Fruit fly (Drosophila melanogaster) whole organism, embryonic: ENCODE measurements around the gene RabX6.
A peak's percentile ranks its signal among the peaks of the same experiment; 100 is the strongest.

Experiments used
- Adf1 ChIP-seq: fragments of 200-800 bp; sonication (Bioruptor generic); IDR thresholded peaks from 2 replicates; pipeline ENCODE4 v1.3.6; 2022; ENCODE audit warnings: missing biosample characterization, missing genetic modification characterization
- Aef1 ChIP-seq: fragments of 200-800 bp; sonication (Bioruptor generic); IDR thresholded peaks from 3 replicates; pipeline ENCODE4 v1.3.6; 2022; ENCODE audit warnings: missing biosample characterization, missing genetic modification characterization
- Asciz ChIP-seq: fragments of 200-800 bp; sonication (Bioruptor generic); optimal IDR thresholded peaks from 2 replicates; lab custom pipeline; 2017; ENCODE audit warnings: missing biosample characterization, mild to moderate bottlenecking, missing genetic modification characterization, missing genetic modification reagents
- CG11093 ChIP-seq: fragments of 200-800 bp; sonication (Bioruptor generic); IDR thresholded peaks from 3 replicates; pipeline ENCODE4 v1.3.6; 2022; ENCODE audit warnings: missing biosample characterization, missing genetic modification characterization
- CG15011 ChIP-seq: fragments of 200-800 bp; sonication (Bioruptor generic); optimal IDR thresholded peaks from 3 replicates; lab custom pipeline; 2018; ENCODE audit warnings: missing biosample characterization, mild to moderate bottlenecking, missing genetic modification characterization
- CG15479 ChIP-seq: fragments of 200-800 bp; sonication (Bioruptor generic); optimal IDR thresholded peaks from 3 replicates; lab custom pipeline; 2019; ENCODE audit warnings: missing biosample characterization, mild to moderate bottlenecking, missing genetic modification characterization, moderate library complexity
- CG16815 ChIP-seq: fragments of 200-800 bp; sonication (Bioruptor generic); optimal IDR thresholded peaks from 3 replicates; lab custom pipeline; 2017; ENCODE audit warnings: missing biosample characterization, mild to moderate bottlenecking, missing genetic modification characterization
- CG16863 ChIP-seq: fragments of 200-800 bp; sonication (Bioruptor generic); optimal IDR thresholded peaks from 3 replicates; lab custom pipeline; 2016; ENCODE audit warnings: missing biosample characterization, missing genetic modification characterization
- CG17385 ChIP-seq: fragments of 200-800 bp; sonication (Bioruptor generic); optimal IDR thresholded peaks from 3 replicates; lab custom pipeline; 2018; ENCODE audit warnings: missing biosample characterization, mild to moderate bottlenecking, missing genetic modification characterization
- CG18764 ChIP-seq: fragments of 200-800 bp; sonication (Bioruptor generic); optimal IDR thresholded peaks from 3 replicates; lab custom pipeline; 2016; ENCODE audit warnings: missing biosample characterization, missing genetic modification characterization
- CG2116 ChIP-seq: fragments of 200-800 bp; sonication (Bioruptor generic); optimal IDR thresholded peaks from 3 replicates; lab custom pipeline; 2018; ENCODE audit warnings: missing biosample characterization, mild to moderate bottlenecking, missing genetic modification characterization
- CG31388 ChIP-seq: fragments of 200-800 bp; sonication (Bioruptor generic); optimal IDR thresholded peaks from 2 replicates; lab custom pipeline; 2016; ENCODE audit warnings: missing biosample characterization, missing genetic modification characterization
- CG31441 ChIP-seq: fragments of 200-800 bp; sonication (Bioruptor generic); IDR thresholded peaks from 2 replicates; pipeline ENCODE4 v1.3.6; 2022; ENCODE audit warnings: missing biosample characterization, missing genetic modification characterization
- CG32767 ChIP-seq: fragments of 200-800 bp; sonication (Bioruptor generic); IDR thresholded peaks from 2 replicates; pipeline ENCODE4 v1.3.6; 2022; ENCODE audit warnings: missing biosample characterization, missing genetic modification characterization
- CG3726 ChIP-seq: fragments of 200-800 bp; sonication (Bioruptor generic); IDR thresholded peaks from 3 replicates; pipeline ENCODE4, ENCODE4 v1.3.6; 2022; ENCODE audit warnings: missing biosample characterization, missing genetic modification characterization
- CG3838 ChIP-seq: fragments of 200-800 bp; sonication (Bioruptor generic); optimal IDR thresholded peaks from 3 replicates; lab custom pipeline; 2016; ENCODE audit warnings: missing biosample characterization, missing genetic modification characterization
- CG42726 ChIP-seq: fragments of 200-800 bp; sonication (Bioruptor generic); IDR thresholded peaks from 2 replicates; pipeline ENCODE4 v1.3.6; 2022; ENCODE audit warnings: missing biosample characterization, missing genetic modification characterization; ENCODE audit not compliant: partially characterized antibody
- CG4617 ChIP-seq: fragments of 200-800 bp; sonication (Bioruptor generic); optimal IDR thresholded peaks from 3 replicates; lab custom pipeline; 2016; ENCODE audit warnings: missing biosample characterization, missing genetic modification characterization, borderline replicate concordance
- CG6272 ChIP-seq: fragments of 200-800 bp; sonication (Bioruptor generic); IDR thresholded peaks from 2 replicates; pipeline ENCODE4 v1.3.6; 2022; ENCODE audit warnings: missing biosample characterization, missing genetic modification characterization
- CG6689 ChIP-seq: fragments of 200-800 bp; sonication (Bioruptor generic); IDR thresholded peaks from 2 replicates; pipeline ENCODE4 v1.3.6; 2022; ENCODE audit warnings: missing biosample characterization, missing genetic modification characterization
- CG6791 ChIP-seq: fragments of 200-800 bp; sonication (Bioruptor generic); IDR thresholded peaks from 3 replicates; pipeline ENCODE4 v1.3.6; 2022; ENCODE audit warnings: missing biosample characterization, missing genetic modification characterization; ENCODE audit not compliant: partially characterized antibody
- CG8281 ChIP-seq: fragments of 200-800 bp; sonication (Bioruptor generic); optimal IDR thresholded peaks from 2 replicates; lab custom pipeline; 2018; ENCODE audit warnings: missing biosample characterization, mild to moderate bottlenecking, missing genetic modification characterization, moderate library complexity
- CG8359 ChIP-seq: fragments of 200-800 bp; sonication (Bioruptor generic); optimal IDR thresholded peaks from 2 replicates; lab custom pipeline; 2017; ENCODE audit warnings: missing biosample characterization, mild to moderate bottlenecking, missing genetic modification characterization, borderline replicate concordance
- CG8944 ChIP-seq: fragments of 200-800 bp; sonication (Bioruptor generic); optimal IDR thresholded peaks from 3 replicates; lab custom pipeline; 2016; ENCODE audit warnings: missing biosample characterization, missing genetic modification characterization
- Dref ChIP-seq: fragments of 200-800 bp; sonication (Bioruptor generic); IDR thresholded peaks from 2 replicates; pipeline ENCODE4 v1.3.6; 2022; ENCODE audit warnings: missing biosample characterization, missing genetic modification characterization
- GATAe ChIP-seq: fragments of 200-800 bp; sonication (Bioruptor generic); conservative IDR thresholded peaks from 2 replicates; pipeline ENCODE4 v1.3.6; 2022; ENCODE audit warnings: missing biosample characterization, missing genetic modification characterization
- HLH54F ChIP-seq: fragments of 200-800 bp; sonication (Bioruptor generic); optimal IDR thresholded peaks from 3 replicates; lab custom pipeline; 2016; ENCODE audit warnings: missing biosample characterization, missing genetic modification characterization
- Hr39 ChIP-seq: fragments of >200 bp; optimal IDR thresholded peaks from 2 replicates; lab custom pipeline; 2017
- Neu2 ChIP-seq: fragments of 200-800 bp; sonication (Bioruptor generic); optimal IDR thresholded peaks from 3 replicates; lab custom pipeline; 2016; ENCODE audit warnings: missing biosample characterization, missing genetic modification characterization, borderline replicate concordance
- Ptx1 ChIP-seq: fragments of 200-800 bp; sonication (Bioruptor generic); IDR thresholded peaks from 2 replicates; pipeline ENCODE4 v1.3.6; 2022; ENCODE audit warnings: missing biosample characterization, missing genetic modification characterization
- Ravus ChIP-seq: fragments of 200-800 bp; sonication (Bioruptor generic); IDR thresholded peaks from 2 replicates; pipeline ENCODE4 v1.3.6; 2022; ENCODE audit warnings: missing biosample characterization, missing genetic modification characterization
- TFAM ChIP-seq: fragments of 200-800 bp; sonication (Bioruptor generic); optimal IDR thresholded peaks from 2 replicates; lab custom pipeline; 2017; ENCODE audit warnings: missing biosample characterization, missing genetic modification characterization, inconsistent platforms
- Usf ChIP-seq: fragments of 200-800 bp; sonication (Bioruptor generic); optimal IDR thresholded peaks from 2 replicates; lab custom pipeline; 2017; ENCODE audit warnings: missing genotype, missing biosample characterization, missing genetic modification characterization
- amos ChIP-seq: fragments of 200-800 bp; sonication (Bioruptor generic); IDR thresholded peaks from 2 replicates; pipeline ENCODE4 v1.3.6; 2022; ENCODE audit warnings: missing biosample characterization, missing genetic modification characterization; ENCODE audit not compliant: partially characterized antibody
- az2 ChIP-seq: fragments of 200-800 bp; sonication (Bioruptor generic); optimal IDR thresholded peaks from 3 replicates; lab custom pipeline; 2016; ENCODE audit warnings: missing biosample characterization, missing genetic modification characterization
- caup ChIP-seq: fragments of 200-800 bp; sonication (Bioruptor generic); optimal IDR thresholded peaks from 3 replicates; lab custom pipeline; 2017; ENCODE audit warnings: missing biosample characterization, mild to moderate bottlenecking, missing genetic modification characterization, moderate library complexity; ENCODE audit not compliant: severe bottlenecking
- corto ChIP-seq: fragments of 200-800 bp; sonication (Bioruptor generic); optimal IDR thresholded peaks from 2 replicates; lab custom pipeline; 2016; ENCODE audit warnings: missing biosample characterization, mild to moderate bottlenecking, missing genetic modification characterization, moderate library complexity
- crp ChIP-seq, 2 experiments: fragments of 200-800 bp; sonication (Bioruptor generic); optimal IDR thresholded peaks; 2 replicates in 1 of 2; 3 replicates in 1 of 2; lab custom pipeline; 2017; ENCODE audit warnings: missing biosample characterization in 2 of 2, missing genetic modification characterization in 2 of 2, mild to moderate bottlenecking in 1 of 2, moderate library complexity in 1 of 2
- dmrt11E ChIP-seq: fragments of 200-800 bp; sonication (Bioruptor generic); optimal IDR thresholded peaks from 3 replicates; lab custom pipeline; 2018; ENCODE audit warnings: missing biosample characterization, mild to moderate bottlenecking, missing genetic modification characterization, moderate library complexity
- fd102C ChIP-seq: fragments of 200-800 bp; sonication (Bioruptor generic); optimal IDR thresholded peaks from 2 replicates; lab custom pipeline; 2018; ENCODE audit warnings: missing biosample characterization, mild to moderate bottlenecking, missing genetic modification characterization, moderate library complexity
- ftz-f1 ChIP-seq: fragments of 200-800 bp; sonication (Bioruptor generic); optimal IDR thresholded peaks from 2 replicates; lab custom pipeline; 2016; ENCODE audit warnings: missing biosample characterization, missing genetic modification characterization
- gcm2 ChIP-seq: fragments of 200-800 bp; sonication (Bioruptor generic); optimal IDR thresholded peaks from 2 replicates; lab custom pipeline; 2016; ENCODE audit warnings: missing biosample characterization, missing genetic modification characterization
- grau ChIP-seq: fragments of 200-800 bp; optimal IDR thresholded peaks from 3 replicates; lab custom pipeline; 2019; ENCODE audit warnings: missing biosample characterization, mild to moderate bottlenecking, missing genetic modification characterization, moderate library complexity
- ham ChIP-seq: fragments of 200-800 bp; sonication (Bioruptor generic); IDR thresholded peaks from 2 replicates; pipeline ENCODE4 v1.3.6; 2022; ENCODE audit warnings: missing biosample characterization, missing genetic modification characterization
- mam ChIP-seq: fragments of 200-800 bp; sonication (Bioruptor generic); optimal IDR thresholded peaks from 3 replicates; lab custom pipeline; 2016; ENCODE audit warnings: missing biosample characterization, missing genetic modification characterization
- mirr ChIP-seq: fragments of 200-800 bp; sonication (Bioruptor generic); optimal IDR thresholded peaks from 3 replicates; lab custom pipeline; 2018; ENCODE audit warnings: missing biosample characterization, mild to moderate bottlenecking, missing genetic modification characterization
- pan ChIP-seq, 4 experiments: fragments of >200 bp in 3 of 4; fragments of 200-800 bp in 1 of 4; sonication (Bioruptor generic) in 1 of 4; optimal IDR thresholded peaks in 3 of 4; IDR thresholded peaks in 1 of 4; 2 replicates each; pipeline versions ENCODE4 v1.3.6 to Lab custom; 2017 to 2022; ENCODE audit warnings: missing biosample characterization in 2 of 4, missing genetic modification characterization in 2 of 4, mixed read lengths in 1 of 4
- sna ChIP-seq: fragments of 200-800 bp; sonication (Bioruptor generic); IDR thresholded peaks from 2 replicates; pipeline ENCODE4 v1.3.6; 2022; ENCODE audit warnings: missing biosample characterization, missing genetic modification characterization; ENCODE audit not compliant: partially characterized antibody

Gene RabX6

DNA sequence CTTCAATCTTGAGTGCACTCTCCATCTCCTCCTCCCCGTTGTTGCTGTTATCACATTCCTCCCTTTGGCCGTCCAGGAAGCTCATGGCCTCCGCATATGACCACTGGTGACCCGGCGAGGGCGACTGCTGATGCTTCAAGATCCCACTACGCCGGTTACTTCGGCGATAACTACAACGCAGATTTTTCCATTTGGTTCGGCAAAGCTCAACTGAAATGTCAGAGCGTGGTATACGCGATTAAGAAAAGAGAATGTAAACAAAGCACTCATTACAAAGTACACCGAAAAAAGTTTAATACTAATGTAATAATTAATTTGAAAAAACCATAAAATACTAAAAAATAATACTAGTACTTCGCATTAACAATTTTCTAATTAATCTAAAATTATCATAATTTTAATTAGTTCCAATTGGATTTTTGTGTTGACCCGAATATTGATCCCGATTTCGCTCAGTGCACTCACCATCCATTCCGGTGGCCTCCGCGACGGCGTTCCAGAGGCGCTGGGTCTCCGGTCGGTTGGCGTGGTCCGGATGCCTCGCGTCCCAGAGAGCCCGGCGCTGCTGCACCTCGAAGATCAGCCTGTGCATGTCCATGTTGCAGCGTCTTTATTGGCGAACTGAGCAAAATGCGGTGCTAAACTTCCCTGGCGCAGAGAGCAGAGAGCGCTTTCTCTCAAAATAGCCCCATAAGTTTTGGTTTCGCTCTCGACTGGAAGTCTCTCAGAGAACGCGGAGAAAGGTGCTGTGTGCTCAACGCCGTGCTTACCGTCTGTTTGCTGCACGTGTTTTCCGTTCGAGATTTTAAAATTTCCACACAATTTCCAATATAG is 48.4 kb downstream of the RabX6 start (continued):
- TF ChIP-seq Adf1 (GFP tag; lab: Robert Waterston, UW): peak; percentile 59
- TF ChIP-seq grau: peak; percentile 91
- no peak for TF ChIP-seq sna
- TF ChIP-seq Aef1 (GFP tag; lab: Robert Waterston, UW): peak; percentile 83
- peak; percentile 90 for TF ChIP-seq Asciz
- TF ChIP-seq Hr39: no peak
- peak; percentile 42 for TF ChIP-seq mam
- TF ChIP-seq CG3838 (GFP tag; lab: Kevin White, UChicago): peak; percentile 50
- TF ChIP-seq TFAM (GFP tag; lab: Kevin White, UChicago): peak; percentile 47
- TF ChIP-seq pan (optimal IDR thresholded peaks at IDR 0.05; lab: Kevin White, UChicago): no peak
- peak in 1 of 2 experiments; percentile 94 for TF ChIP-seq pan (GFP tag; optimal IDR thresholded peaks at IDR 0.05 in 1 of 2, IDR thresholded peaks at IDR 0.05 in 1 of 2)
- TF ChIP-seq CG8359 (GFP tag; lab: Kevin White, UChicago): peak; percentile 90
- TF ChIP-seq CG6272: peak; percentile 80
- peak; percentile 88 for TF ChIP-seq CG32767 (GFP tag; lab: Robert Waterston, UW)
- peak; percentile 88 for TF ChIP-seq CG3726 (GFP tag; lab: Robert Waterston, UW)
- TF ChIP-seq az2 (GFP tag; lab: Kevin White, UChicago): peak; percentile 93
- peak; percentile 95 for TF ChIP-seq CG31441 (GFP tag; lab: Robert Waterston, UW)
- TF ChIP-seq CG31388: peak; percentile 87
- TF ChIP-seq Usf (GFP tag; lab: Kevin White, UChicago): peak; percentile 53
- TF ChIP-seq CG16863 (GFP tag; lab: Kevin White, UChicago): peak; percentile 48
- TF ChIP-seq Neu2 (GFP tag; lab: Kevin White, UChicago): no peak
- peak; percentile 88 for TF ChIP-seq corto
- TF ChIP-seq Ptx1: peak; percentile 93
- peak; percentile 62; the same call in 1 of the 2 replicates for TF ChIP-seq ham
- TF ChIP-seq CG6791 (GFP tag; lab: Robert Waterston, UW): no peak
- peak; percentile 45 for TF ChIP-seq HLH54F (GFP tag; lab: Kevin White, UChicago)
- TF ChIP-seq GATAe: peak; percentile 36; the same call in 1 of the 2 replicates
- no peak for TF ChIP-seq Dref (GFP tag; lab: Robert Waterston, UW)
- TF ChIP-seq CG6689 (GFP tag; lab: Robert Waterston, UW): peak; percentile 90
- TF ChIP-seq CG15479: no peak
- peak; percentile 77 for TF ChIP-seq CG8281
- TF ChIP-seq Ravus (GFP tag; lab: Robert Waterston, UW): peak; percentile 66
- peak; percentile 84 for TF ChIP-seq caup (GFP tag; lab: Kevin White, UChicago)
- no peak for TF ChIP-seq CG42726
- peak; percentile 28 for TF ChIP-seq ftz-f1 (GFP tag; lab: Kevin White, UChicago)
- TF ChIP-seq CG16815 (GFP tag; lab: Kevin White, UChicago): peak; percentile 84
- peak in 1 of 2 experiments; percentile 50 for TF ChIP-seq crp (GFP tag; optimal IDR thresholded peaks at IDR 0.05; lab: Kevin White, UChicago)
- no peak for TF ChIP-seq amos (GFP tag; lab: Robert Waterston, UW)
- TF ChIP-seq gcm2 (GFP tag; lab: Kevin White, UChicago): peak; percentile 64
- TF ChIP-seq CG4617 (GFP tag; lab: Kevin White, UChicago): peak; percentile 58
- no peak for TF ChIP-seq mirr (GFP tag; lab: Kevin White, UChicago)
- peak; percentile 65 for TF ChIP-seq CG2116 (GFP tag; lab: Kevin White, UChicago)
- peak; percentile 42 for TF ChIP-seq CG8944 (GFP tag; lab: Kevin White, UChicago)
- TF ChIP-seq CG15011 (GFP tag; lab: Kevin White, UChicago): peak; percentile 79
- TF ChIP-seq dmrt11E: peak; percentile 94
- peak; percentile 87 for TF ChIP-seq CG11093
- TF ChIP-seq fd102C (GFP tag; lab: Kevin White, UChicago): no peak
- TF ChIP-seq CG18764 (GFP tag; lab: Kevin White, UChicago): peak; percentile 81
- TF ChIP-seq CG17385 (GFP tag; lab: Kevin White, UChicago): peak; percentile 89
